Worm (Caenorhabditis elegans): ENCODE measurements around the gene F22B8.7.

- TF ChIP-seq him-1 (tag; optimal IDR thresholded peaks at IDR 0.05) (no peak), W03F9.2 (tag; optimal IDR thresholded peaks at IDR 0.05) (no peak), dao-5 (tag; optimal IDR thresholded peaks at IDR 0.05) (no peak)
These were observed 24.2 kb downstream of the F22B8.7 start, which contains the start of gene str-103 for ce11 chrV:16118601-16119000.
